Worm (Caenorhabditis elegans) whole organism, L2 larva: ENCODE results near the gene F20D6.6.

ENCODE experiments used
- ZK546.5 ChIP-seq: sonication (generic microtip); optimal IDR thresholded peaks from 2 replicates; lab custom pipeline; 2017; ENCODE audit warnings: missing biosample characterization, missing genetic modification characterization
- alr-1 ChIP-seq: fragments of 150-350 bp; optimal IDR thresholded peaks from 2 replicates; lab custom pipeline; 2014; ENCODE audit warnings: missing biosample characterization, missing genetic modification characterization
- blmp-1 ChIP-seq: sonication (generic microtip); optimal IDR thresholded peaks from 2 replicates; lab custom pipeline; 2017; ENCODE audit warnings: missing genetic modification characterization, mild to moderate bottlenecking, missing compliant biosample characterization, antibody characterized with exemption, moderate library complexity; ENCODE audit not compliant: insufficient read depth
- ceh-82 ChIP-seq: fragments of 150-350 bp; optimal IDR thresholded peaks from 2 replicates; lab custom pipeline; 2014; ENCODE audit warnings: missing biosample characterization, missing genetic modification characterization
- fos-1 ChIP-seq: fragments of 150-350 bp; optimal IDR thresholded peaks from 2 replicates; lab custom pipeline; 2014; ENCODE audit warnings: missing biosample characterization, missing genetic modification characterization
- lin-13 ChIP-seq: fragments of 150-350 bp; optimal IDR thresholded peaks from 2 replicates; lab custom pipeline; 2014; ENCODE audit warnings: missing biosample characterization, missing genetic modification reagents, missing genetic modification characterization
- mdl-1 ChIP-seq, 2 experiments: fragments of 150-350 bp in 1 of 2; sonication (generic microtip) in 1 of 2; optimal IDR thresholded peaks; 2 replicates each; lab custom pipeline; 2017; ENCODE audit warnings: missing biosample characterization in 2 of 2, missing genetic modification characterization in 2 of 2
- nhr-21 ChIP-seq: fragments of 150-350 bp; optimal IDR thresholded peaks from 2 replicates; lab custom pipeline; 2014; ENCODE audit warnings: missing biosample characterization, missing genetic modification characterization
- nhr-237 ChIP-seq: fragments of 150-350 bp; optimal IDR thresholded peaks from 2 replicates; lab custom pipeline; 2014; ENCODE audit warnings: missing biosample characterization, missing genetic modification characterization
- nhr-25 ChIP-seq: fragments of 150-350 bp; sonication (generic microtip); optimal IDR thresholded peaks from 3 replicates; lab custom pipeline; 2014; ENCODE audit warnings: missing biosample characterization, missing genetic modification characterization
- nhr-77 ChIP-seq: fragments of 150-350 bp; optimal IDR thresholded peaks from 2 replicates; lab custom pipeline; 2014; ENCODE audit warnings: missing biosample characterization, missing genetic modification characterization
- unc-62 ChIP-seq: fragments of 150-350 bp; optimal IDR thresholded peaks from 2 replicates; lab custom pipeline; 2014; ENCODE audit warnings: missing biosample characterization, missing genetic modification reagents, missing genetic modification characterization
- ztf-11 ChIP-seq: sonication (generic microtip); optimal IDR thresholded peaks from 2 replicates; lab custom pipeline; 2017; ENCODE audit warnings: missing biosample characterization, missing genetic modification characterization

DNA sequence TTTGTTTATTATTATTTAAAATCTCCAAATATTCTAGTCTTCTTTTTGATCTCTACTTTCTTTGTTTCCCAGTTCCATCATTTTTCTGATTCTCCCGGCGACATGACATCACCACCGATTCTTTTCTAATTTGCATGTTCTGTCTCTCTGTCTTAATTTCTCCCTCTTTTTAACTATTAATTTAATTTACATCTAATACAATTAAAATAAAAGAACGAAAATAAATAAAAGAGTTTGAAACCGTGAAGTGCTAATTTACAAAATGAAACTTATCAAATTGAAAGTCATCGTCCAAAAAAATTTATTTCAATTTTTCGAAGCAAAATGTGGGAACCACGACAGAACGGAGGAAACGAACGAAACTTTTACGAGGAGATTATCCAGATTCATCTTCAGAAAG lies at the start of gene F20D6.6:
- TF ChIP-seq mdl-1 (tag; optimal IDR thresholded peaks at IDR 0.05; lab: Kevin White, UChicago) (no peak), fos-1 (tag; lab: Kevin White, UChicago) (no peak), nhr-25 (tag; lab: Kevin White, UChicago) (no peak), nhr-77 (tag; lab: Kevin White, UChicago) (no peak), nhr-21 (tag; lab: Kevin White, UChicago) (no peak), nhr-237 (no peak), blmp-1 (tag; lab: Kevin White, UChicago) (no peak), ceh-82 (no peak), alr-1 (no peak), lin-13 (GFP tag; lab: Kevin White, UChicago) (no peak), ZK546.5 (tag; lab: Kevin White, UChicago) (no peak), unc-62 (no peak), ztf-11 (tag; lab: Kevin White, UChicago) (no peak)
